Worm (Caenorhabditis elegans): ENCODE results near the gene E01G4.3.

Gene E01G4.3

DNA sequence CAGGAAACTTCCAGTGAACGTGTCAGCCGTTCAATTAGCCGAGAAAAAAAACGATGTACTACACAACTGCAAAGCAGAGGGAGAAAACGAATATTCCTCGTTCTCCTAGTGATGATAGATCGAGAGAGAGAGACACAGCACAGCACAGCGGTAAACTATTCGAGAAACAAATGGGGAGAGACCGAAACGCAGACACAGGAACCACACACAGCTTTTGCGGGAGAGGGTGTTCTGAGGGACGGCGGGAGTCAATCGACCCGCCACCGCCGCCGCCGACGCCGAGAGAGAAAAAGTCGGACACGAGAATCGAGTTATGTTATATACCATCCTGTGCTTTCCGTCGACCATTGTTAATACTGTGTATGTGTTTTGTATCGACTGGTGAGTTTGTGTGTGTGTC lies 12.8 kb downstream of the E01G4.3 start (continued):
- TF ChIP-seq egrh-3 (GFP tag; IDR thresholded peaks at IDR 0.05) = 0 out of 2 replicates have a peak, but pooled peaks have one; percentile 19
- TF ChIP-seq dox-1 (GFP tag; IDR thresholded peaks at IDR 0.05) = peak; percentile 70
- 0 out of 2 replicates have a peak, but pooled peaks have one; percentile 20 for TF ChIP-seq B0336.3 (GFP tag; IDR thresholded peaks at IDR 0.05)
- no peak for TF ChIP-seq F39B2.1 (GFP tag; IDR thresholded peaks at IDR 0.05)
- no peak for TF ChIP-seq unc-62 (GFP tag; optimal IDR thresholded peaks at IDR 0.05)
- TF ChIP-seq attf-6 (GFP tag; IDR thresholded peaks at IDR 0.05) = no peak
- TF ChIP-seq madf-10 (tag; optimal IDR thresholded peaks at IDR 0.05) = no peak
- TF ChIP-seq cebp-1 (GFP tag; IDR thresholded peaks at IDR 0.05) = no peak
- peak; percentile 39 for TF ChIP-seq cebp-1 (tag; optimal IDR thresholded peaks at IDR 0.05)
- no peak for TF ChIP-seq snpc-4 (GFP tag; optimal IDR thresholded peaks at IDR 0.05)
- TF ChIP-seq snpc-4 (tag; optimal IDR thresholded peaks at IDR 0.05) = peak in 3 of 4 experiments; percentile 20 to 64 (median 28)
- TF ChIP-seq hmg-1.2 (GFP tag; IDR thresholded peaks at IDR 0.05) = 0 out of 2 replicates have a peak, but pooled peaks have one; percentile 29
- TF ChIP-seq F57A8.1 (GFP tag; optimal IDR thresholded peaks at IDR 0.05) = no peak
- TF ChIP-seq chd-7 (tag; optimal IDR thresholded peaks at IDR 0.05) = no peak

DNA sequence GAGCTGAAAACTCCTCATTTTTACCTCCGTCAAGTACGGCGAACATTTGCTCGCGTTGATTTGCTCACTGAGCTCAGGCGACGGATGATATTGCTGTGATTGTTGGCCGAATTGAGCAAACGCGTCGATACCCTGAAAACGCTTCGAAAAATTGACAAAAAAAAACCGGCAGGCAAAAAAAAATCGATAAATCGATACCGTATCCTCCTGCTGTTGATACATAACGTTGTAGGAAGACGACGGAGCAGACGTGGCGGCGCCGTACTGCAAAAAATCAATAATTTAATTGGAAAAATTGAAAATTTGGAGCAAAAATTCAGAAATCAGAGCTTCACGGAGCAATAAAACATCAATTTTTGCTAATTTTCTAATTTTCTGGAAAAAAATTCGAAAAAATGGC lies 14.6 kb downstream of the E01G4.3 start:
- TF ChIP-seq xnd-1 (tag; optimal IDR thresholded peaks at IDR 0.05) = no peak
- no peak for TF ChIP-seq rec-8 (tag; optimal IDR thresholded peaks at IDR 0.05)
- no peak for TF ChIP-seq B0019.2 (GFP tag; conservative IDR thresholded peaks at IDR 0.05)
- no peak for TF ChIP-seq B0035.1 (tag; optimal IDR thresholded peaks at IDR 0.05)
- TF ChIP-seq hmg-1.2 (GFP tag; IDR thresholded peaks at IDR 0.05) = no peak
- no peak for TF ChIP-seq snpc-1.3 (tag; optimal IDR thresholded peaks at IDR 0.05; ENCODE audit: insufficient read depth)
- no peak for TF ChIP-seq mes-4 (tag; optimal IDR thresholded peaks at IDR 0.05)

ce11 chrII:13451321-13451720 lies 18.1 kb downstream of the E01G4.3 start:
- TF ChIP-seq zfh-2 (GFP tag; conservative IDR thresholded peaks at IDR 0.05) = peak; percentile 88
- peak; percentile 75; the same call in 1 of the 2 replicates for TF ChIP-seq egrh-3 (GFP tag; IDR thresholded peaks at IDR 0.05)
- no peak for TF ChIP-seq hmg-20 (GFP tag; IDR thresholded peaks at IDR 0.05)
- TF ChIP-seq nhr-120 (GFP tag; IDR thresholded peaks at IDR 0.05) = no peak

DNA sequence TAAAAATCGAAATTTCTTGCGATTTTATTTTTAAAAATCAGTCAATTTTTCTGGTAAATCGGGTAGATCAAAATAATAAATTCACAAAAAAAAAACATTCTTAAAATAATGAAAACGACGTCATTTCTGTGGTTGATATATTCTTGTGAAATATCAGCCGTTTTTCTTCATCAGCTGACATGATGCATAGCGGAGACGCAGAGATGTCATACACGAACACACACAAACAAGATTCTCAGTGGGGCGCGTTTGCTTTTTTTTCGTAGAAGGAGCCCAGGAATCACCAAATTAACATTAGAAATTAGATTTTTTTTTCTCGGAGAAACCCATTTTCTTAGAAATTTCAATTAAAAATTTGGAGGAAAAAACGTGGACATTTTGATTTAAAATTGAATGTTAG lies 21.7 kb downstream of the E01G4.3 start:
- TF ChIP-seq ztf-6 (GFP tag; IDR thresholded peaks at IDR 0.05) (no peak), F23B12.7 (tag; optimal IDR thresholded peaks at IDR 0.05; ENCODE audit: insufficient read depth) (peak; percentile 67), nhr-90 (tag; optimal IDR thresholded peaks at IDR 0.05) (no peak), ztf-26 (tag; optimal IDR thresholded peaks at IDR 0.05) (peak; percentile 53), rec-8 (tag; optimal IDR thresholded peaks at IDR 0.05) (no peak), atf-7 (tag; optimal IDR thresholded peaks at IDR 0.05) (peak; percentile 52), unc-130 (GFP tag; optimal IDR thresholded peaks at IDR 0.05) (no peak), bed-1 (GFP tag; IDR thresholded peaks at IDR 0.05) (no peak), mes-4 (tag; optimal IDR thresholded peaks at IDR 0.05) (no peak), F22D6.2 (tag; optimal IDR thresholded peaks at IDR 0.05) (no peak), nhr-179 (tag; optimal IDR thresholded peaks at IDR 0.05) (no peak), hlh-12 (tag; optimal IDR thresholded peaks at IDR 0.05) (no peak), unc-62 (GFP tag; optimal IDR thresholded peaks at IDR 0.05) (no peak), sptf-2 (GFP tag; optimal IDR thresholded peaks at IDR 0.05) (no peak), let-526 (GFP tag; IDR thresholded peaks at IDR 0.05) (no peak), tbx-9 (tag; optimal IDR thresholded peaks at IDR 0.05; ENCODE audit: borderline replicate concordance) (no peak), ceh-27 (GFP tag; optimal IDR thresholded peaks at IDR 0.05) (peak; percentile 32), pbrm-1 (GFP tag; IDR thresholded peaks at IDR 0.05) (peak; percentile 17; the same call in 1 of the 2 replicates), zfh-2 (GFP tag; conservative IDR thresholded peaks at IDR 0.05) (no peak), egl-44 (GFP tag; IDR thresholded peaks at IDR 0.05) (no peak), B0336.3 (GFP tag; IDR thresholded peaks at IDR 0.05) (0 out of 2 replicates have a peak, but pooled peaks have one; percentile 18), nhr-120 (GFP tag; IDR thresholded peaks at IDR 0.05) (no peak), attf-3 (GFP tag; conservative IDR thresholded peaks at IDR 0.05) (no peak), ztf-22 (GFP tag; optimal IDR thresholded peaks at IDR 0.05) (no peak), F55B11.4 (tag; optimal IDR thresholded peaks at IDR 0.05; ENCODE audit: borderline replicate concordance, insufficient read depth) (no peak), ztf-28 (GFP tag; IDR thresholded peaks at IDR 0.05) (no peak), hlh-26 (GFP tag; conservative IDR thresholded peaks at IDR 0.05) (no peak)
